Fruit fly (Drosophila melanogaster): ENCODE data around the gene tth.

Gene tth

dm6 chrX:13636810-13637209 lies 20.4 kb upstream of the tth start:
- no peak for TF ChIP-seq h (optimal IDR thresholded peaks at IDR 0.05)
- TF ChIP-seq Sin3A (optimal IDR thresholded peaks at IDR 0.05): no peak
- no peak for TF ChIP-seq ttk (optimal IDR thresholded peaks at IDR 0.05)
- no peak for TF ChIP-seq insv (optimal IDR thresholded peaks at IDR 0.05)
- TF ChIP-seq psq (optimal IDR thresholded peaks at IDR 0.05): no peak
- no peak for TF ChIP-seq Myc (optimal IDR thresholded peaks at IDR 0.05)

dm6 chrX:13635000-13635368 lies 18.6 kb upstream of the tth start:
- no peak for TF ChIP-seq Myc (optimal IDR thresholded peaks at IDR 0.05)
- no peak for TF ChIP-seq Sin3A (optimal IDR thresholded peaks at IDR 0.05)
- TF ChIP-seq ttk (optimal IDR thresholded peaks at IDR 0.05): no peak
- TF ChIP-seq h (optimal IDR thresholded peaks at IDR 0.05): no peak
- TF ChIP-seq psq (optimal IDR thresholded peaks at IDR 0.05): no peak
- no peak for TF ChIP-seq insv (optimal IDR thresholded peaks at IDR 0.05)

dm6 chrX:13634254-13634999 lies 18.0 kb upstream of the tth start:
- TF ChIP-seq insv (optimal IDR thresholded peaks at IDR 0.05) (no peak), psq (optimal IDR thresholded peaks at IDR 0.05) (no peak), h (optimal IDR thresholded peaks at IDR 0.05) (no peak), Sin3A (optimal IDR thresholded peaks at IDR 0.05) (no peak), ttk (optimal IDR thresholded peaks at IDR 0.05) (no peak), Myc (optimal IDR thresholded peaks at IDR 0.05) (no peak)

- TF ChIP-seq h (optimal IDR thresholded peaks at IDR 0.05) (no peak), Myc (optimal IDR thresholded peaks at IDR 0.05) (no peak), ttk (optimal IDR thresholded peaks at IDR 0.05) (no peak), psq (optimal IDR thresholded peaks at IDR 0.05) (no peak), insv (optimal IDR thresholded peaks at IDR 0.05) (no peak), Sin3A (optimal IDR thresholded peaks at IDR 0.05) (no peak)
Observed at dm6 chrX:13633298-13633891, 17.0 kb upstream of the tth start.

- no peak for TF ChIP-seq Sin3A (optimal IDR thresholded peaks at IDR 0.05)
- TF ChIP-seq insv (optimal IDR thresholded peaks at IDR 0.05): no peak
- no peak for TF ChIP-seq psq (optimal IDR thresholded peaks at IDR 0.05)
- no peak for TF ChIP-seq ttk (optimal IDR thresholded peaks at IDR 0.05)
- TF ChIP-seq h (optimal IDR thresholded peaks at IDR 0.05): no peak
- TF ChIP-seq Myc (optimal IDR thresholded peaks at IDR 0.05): no peak
Observed at dm6 chrX:13632606-13633005, 16.2 kb upstream of the tth start.

- TF ChIP-seq psq (optimal IDR thresholded peaks at IDR 0.05) (no peak), ttk (optimal IDR thresholded peaks at IDR 0.05) (no peak), Sin3A (optimal IDR thresholded peaks at IDR 0.05) (no peak), Myc (optimal IDR thresholded peaks at IDR 0.05) (no peak), h (optimal IDR thresholded peaks at IDR 0.05) (no peak), insv (optimal IDR thresholded peaks at IDR 0.05) (no peak)
Observed at dm6 chrX:13630290-13630900, 14.0 kb upstream of the tth start.

- no peak for TF ChIP-seq insv (optimal IDR thresholded peaks at IDR 0.05)
- TF ChIP-seq h (optimal IDR thresholded peaks at IDR 0.05): no peak
- TF ChIP-seq Sin3A (optimal IDR thresholded peaks at IDR 0.05): no peak
- no peak for TF ChIP-seq psq (optimal IDR thresholded peaks at IDR 0.05)
- no peak for TF ChIP-seq Myc (optimal IDR thresholded peaks at IDR 0.05)
- TF ChIP-seq ttk (optimal IDR thresholded peaks at IDR 0.05): no peak
Observed at dm6 chrX:13629414-13629813, 13.0 kb upstream of the tth start.

dm6 chrX:13627855-13628254 lies 11.5 kb upstream of the tth start:
- TF ChIP-seq Sin3A (optimal IDR thresholded peaks at IDR 0.05) (no peak), insv (optimal IDR thresholded peaks at IDR 0.05) (no peak), Myc (optimal IDR thresholded peaks at IDR 0.05) (no peak), h (optimal IDR thresholded peaks at IDR 0.05) (no peak), ttk (optimal IDR thresholded peaks at IDR 0.05) (no peak), psq (optimal IDR thresholded peaks at IDR 0.05) (no peak)

- no peak for TF ChIP-seq Sin3A (optimal IDR thresholded peaks at IDR 0.05)
- no peak for TF ChIP-seq ttk (optimal IDR thresholded peaks at IDR 0.05)
- TF ChIP-seq h (optimal IDR thresholded peaks at IDR 0.05): no peak
Observed at dm6 chrX:13626579-13626894, 10.2 kb upstream of the tth start.

- no peak for TF ChIP-seq Sin3A (optimal IDR thresholded peaks at IDR 0.05)
- TF ChIP-seq ttk (optimal IDR thresholded peaks at IDR 0.05): no peak
- no peak for TF ChIP-seq psq (optimal IDR thresholded peaks at IDR 0.05)
- no peak for TF ChIP-seq Myc (optimal IDR thresholded peaks at IDR 0.05)
- TF ChIP-seq h (optimal IDR thresholded peaks at IDR 0.05): no peak
- TF ChIP-seq insv (optimal IDR thresholded peaks at IDR 0.05): no peak
Observed at dm6 chrX:13625888-13626578, 9.6 kb upstream of the tth start.

- no peak for TF ChIP-seq psq (optimal IDR thresholded peaks at IDR 0.05)
- no peak for TF ChIP-seq h (optimal IDR thresholded peaks at IDR 0.05)
- no peak for TF ChIP-seq Sin3A (optimal IDR thresholded peaks at IDR 0.05)
- no peak for TF ChIP-seq insv (optimal IDR thresholded peaks at IDR 0.05)
- TF ChIP-seq Myc (optimal IDR thresholded peaks at IDR 0.05): no peak
- no peak for TF ChIP-seq ttk (optimal IDR thresholded peaks at IDR 0.05)
Observed at dm6 chrX:13625080-13625723, 8.8 kb upstream of the tth start.
